Worm (Caenorhabditis elegans): ENCODE data around the gene F44E5.4.
A peak's percentile ranks its signal among the peaks of the same experiment; 100 is the strongest.

F44E5.4 gene

DNA sequence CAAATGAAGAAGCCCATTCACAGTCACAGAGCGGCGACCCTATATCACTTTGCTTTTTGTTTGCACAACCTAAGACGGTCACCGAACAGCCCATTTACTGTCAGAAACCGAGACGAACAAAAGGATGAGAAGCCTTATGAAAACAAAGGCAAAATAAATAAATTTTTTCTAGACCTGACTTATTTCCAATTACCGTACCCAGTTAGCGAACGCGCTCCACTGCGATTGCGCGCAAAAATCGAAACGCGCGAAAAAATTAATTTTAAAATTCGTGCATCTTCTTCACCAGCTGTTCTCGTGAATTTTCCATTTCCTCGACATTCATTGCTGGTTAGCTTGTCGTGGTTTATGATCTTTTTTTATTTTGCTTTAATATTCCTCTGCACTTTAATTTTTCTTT is 23.4 kb upstream of the F44E5.4 start, which contains the start of gene F43G6.16 (continued):
- TF ChIP-seq Y79H2A.3 (GFP tag; conservative IDR thresholded peaks at IDR 0.05) = peak; percentile 58; the same call in 1 of the 2 replicates
- TF ChIP-seq dox-1 (GFP tag; IDR thresholded peaks at IDR 0.05) = peak; percentile 89
- TF ChIP-seq nhr-80 (tag; optimal IDR thresholded peaks at IDR 0.05) = no peak
- no peak for TF ChIP-seq K11D2.4 (GFP tag; IDR thresholded peaks at IDR 0.05)
- TF ChIP-seq F33H1.4 (GFP tag; IDR thresholded peaks at IDR 0.05) = peak; percentile 89
- no peak for TF ChIP-seq nfya-2 (GFP tag; IDR thresholded peaks at IDR 0.05)
- peak; percentile 99 for TF ChIP-seq xnd-1 (tag; optimal IDR thresholded peaks at IDR 0.05)
- TF ChIP-seq lsy-27 (tag; optimal IDR thresholded peaks at IDR 0.05; ENCODE audit: borderline replicate concordance, insufficient read depth) = no peak
- TF ChIP-seq attf-3 (GFP tag; conservative IDR thresholded peaks at IDR 0.05) = peak; percentile 25; the same call in 1 of the 2 replicates
- no peak for TF ChIP-seq F52B5.7 (tag; optimal IDR thresholded peaks at IDR 0.05)
- TF ChIP-seq ekl-4 (GFP tag; IDR thresholded peaks at IDR 0.05) = peak; percentile 63
- no peak for TF ChIP-seq B0261.1 (tag; optimal IDR thresholded peaks at IDR 0.05)
- peak; percentile 90 for TF ChIP-seq madf-3 (GFP tag; IDR thresholded peaks at IDR 0.05)
- TF ChIP-seq cebp-2 (GFP tag; IDR thresholded peaks at IDR 0.05) = no peak
- TF ChIP-seq dpl-1 (GFP tag; optimal IDR thresholded peaks at IDR 0.05) = peak; percentile 97
- TF ChIP-seq K12H6.12 (tag; optimal IDR thresholded peaks at IDR 0.05) = no peak
- TF ChIP-seq Y53F4B.3 (GFP tag; IDR thresholded peaks at IDR 0.05) = no peak; the same call in 1 of the 2 replicates
- no peak for TF ChIP-seq repo-1 (tag; optimal IDR thresholded peaks at IDR 0.05)
- TF ChIP-seq snpc-1.1 (tag; optimal IDR thresholded peaks at IDR 0.05; ENCODE audit: insufficient read depth) = peak; percentile 33
- TF ChIP-seq nhr-120 (GFP tag; IDR thresholded peaks at IDR 0.05) = no peak
- peak; percentile 94 for TF ChIP-seq mcd-1 (GFP tag; IDR thresholded peaks at IDR 0.05)
- 0 out of 2 replicates have a peak, but pooled peaks have one; percentile 54 for TF ChIP-seq ztf-25 (GFP tag; IDR thresholded peaks at IDR 0.05)
- peak; percentile 76; the same call in 1 of the 2 replicates for TF ChIP-seq ztf-28 (GFP tag; IDR thresholded peaks at IDR 0.05)
- no peak for TF ChIP-seq hmg-20 (GFP tag; IDR thresholded peaks at IDR 0.05)
- peak; percentile 54 to 90 (median 58) for TF ChIP-seq lin-35 (GFP tag; optimal IDR thresholded peaks at IDR 0.05)
- no peak for TF ChIP-seq tbx-9 (tag; optimal IDR thresholded peaks at IDR 0.05; ENCODE audit: borderline replicate concordance)
- peak; percentile 60 for TF ChIP-seq ceh-100 (GFP tag; IDR thresholded peaks at IDR 0.05)
- TF ChIP-seq lin-54 (GFP tag; optimal IDR thresholded peaks at IDR 0.05) = peak; percentile 95
- TF ChIP-seq Y95B8A.8 (GFP tag; IDR thresholded peaks at IDR 0.05) = peak; percentile 86
- TF ChIP-seq hlh-26 (GFP tag; conservative IDR thresholded peaks at IDR 0.05) = no peak
- no peak for TF ChIP-seq F39B2.1 (GFP tag; IDR thresholded peaks at IDR 0.05)
- peak; percentile 78; the same call in 1 of the 2 replicates for TF ChIP-seq B0336.3 (GFP tag; IDR thresholded peaks at IDR 0.05)
- TF ChIP-seq him-1 (tag; optimal IDR thresholded peaks at IDR 0.05) = peak; percentile 71
- TF ChIP-seq nfya-1 (tag; optimal IDR thresholded peaks at IDR 0.05; ENCODE audit: borderline replicate concordance, insufficient read depth) = no peak
- 0 out of 2 replicates have a peak, but pooled peaks have one; percentile 50 for TF ChIP-seq nfyb-1 (GFP tag; IDR thresholded peaks at IDR 0.05)
- no peak for TF ChIP-seq T07F8.4 (tag; optimal IDR thresholded peaks at IDR 0.05)
- TF ChIP-seq ztf-3 (GFP tag; optimal IDR thresholded peaks at IDR 0.05) = no peak
- TF ChIP-seq efl-1 (GFP tag; optimal IDR thresholded peaks at IDR 0.05) = peak; percentile 98
- TF ChIP-seq rcor-1 (GFP tag; IDR thresholded peaks at IDR 0.05) = peak; percentile 82
- TF ChIP-seq akir-1 (GFP tag; optimal IDR thresholded peaks at IDR 0.05) = no peak
- no peak for TF ChIP-seq let-526 (GFP tag; IDR thresholded peaks at IDR 0.05)
- peak; percentile 28 for TF ChIP-seq snpc-4 (GFP tag; optimal IDR thresholded peaks at IDR 0.05)
- TF ChIP-seq snpc-4 (tag; optimal IDR thresholded peaks at IDR 0.05) = peak; percentile 21 to 63 (median 40)
- no peak for TF ChIP-seq fkh-3 (tag; optimal IDR thresholded peaks at IDR 0.05)
- no peak for TF ChIP-seq nhr-27 (tag; optimal IDR thresholded peaks at IDR 0.05)
- TF ChIP-seq bed-2 (GFP tag; IDR thresholded peaks at IDR 0.05) = no peak
- TF ChIP-seq unc-130 (GFP tag; optimal IDR thresholded peaks at IDR 0.05) = peak; percentile 91
- TF ChIP-seq somi-1 (GFP tag; optimal IDR thresholded peaks at IDR 0.05) = no peak
- no peak for TF ChIP-seq mxl-1 (tag; optimal IDR thresholded peaks at IDR 0.05)

Measured in whole organism, young adult.